Worm (Caenorhabditis elegans) whole organism, young adult: Measurements from ENCODE around the gene K11H12.6.

Source experiments
- B0035.1 ChIP-seq: sonication (generic microtip); optimal IDR thresholded peaks from 2 replicates; lab custom pipeline; 2016; ENCODE audit warnings: missing genetic modification characterization, mild to moderate bottlenecking, missing compliant biosample characterization, missing genotype, missing genetic modification reagents
- B0336.3 ChIP-seq: fragments of 200-800 bp; sonication (Bioruptor generic); IDR thresholded peaks from 2 replicates; pipeline ENCODE4 v1.3.6; 2022; ENCODE audit warnings: missing genetic modification characterization, missing compliant biosample characterization
- C17E4.6 ChIP-seq: fragments of 200-800 bp; sonication (Bioruptor generic); IDR thresholded peaks from 2 replicates; pipeline ENCODE4 v1.3.6; 2022; ENCODE audit warnings: missing genetic modification reagents, missing genetic modification characterization, missing compliant biosample characterization
- F23B12.7 ChIP-seq: sonication (generic microtip); optimal IDR thresholded peaks from 2 replicates; lab custom pipeline; 2017; ENCODE audit warnings: missing genetic modification characterization, mild to moderate bottlenecking, missing compliant biosample characterization, antibody characterized with exemption, moderate library complexity; ENCODE audit not compliant: insufficient read depth
- F57A8.1 ChIP-seq: fragments of 200-800 bp; sonication (Bioruptor generic); optimal IDR thresholded peaks from 2 replicates; lab custom pipeline; 2018; ENCODE audit warnings: mild to moderate bottlenecking, missing genetic modification characterization, moderate library complexity, missing compliant biosample characterization
- Y53F4B.3 ChIP-seq: fragments of 200-800 bp; sonication (Bioruptor generic); IDR thresholded peaks from 2 replicates; pipeline ENCODE4 v1.3.6; 2022; ENCODE audit warnings: missing genetic modification reagents, missing genetic modification characterization, missing compliant biosample characterization
- Y95B8A.8 ChIP-seq: fragments of 200-800 bp; sonication (Bioruptor generic); IDR thresholded peaks from 2 replicates; pipeline ENCODE4 v1.3.6; 2022; ENCODE audit warnings: missing genetic modification reagents, missing genetic modification characterization, missing compliant biosample characterization
- ZK185.1 ChIP-seq: sonication (generic microtip); optimal IDR thresholded peaks from 2 replicates; lab custom pipeline; 2016; ENCODE audit warnings: mild to moderate bottlenecking, missing genetic modification characterization, missing compliant biosample characterization; ENCODE audit not compliant: poor library complexity, severe bottlenecking
- ama-1 ChIP-seq, 3 experiments: fragments of 150-350 bp in 1 of 3; sonication (generic microtip) in 2 of 3; optimal IDR thresholded peaks; 2 replicates each; lab custom pipeline; 2014 to 2018; ENCODE audit warnings: missing biosample characterization in 2 of 3, missing genetic modification characterization in 2 of 3, missing genetic modification reagents in 2 of 3
- aptf-2 ChIP-seq: fragments of 200-800 bp; sonication (Bioruptor generic); conservative IDR thresholded peaks from 2 replicates; pipeline ENCODE4 v1.3.6; 2022; ENCODE audit warnings: missing genetic modification reagents, missing genetic modification characterization, missing compliant biosample characterization
- athp-1 ChIP-seq: sonication (generic microtip); optimal IDR thresholded peaks from 2 replicates; lab custom pipeline; 2017; ENCODE audit warnings: mild to moderate bottlenecking, missing genetic modification characterization, missing compliant biosample characterization
- ccch-3 ChIP-seq: fragments of 200-800 bp; sonication (Bioruptor generic); optimal IDR thresholded peaks from 2 replicates; lab custom pipeline; 2018; ENCODE audit warnings: mild to moderate bottlenecking, missing genetic modification characterization, missing compliant biosample characterization
- cebp-1 ChIP-seq, 2 experiments: fragments of 200-800 bp in 1 of 2; sonication (Bioruptor generic) in 1 of 2; sonication (generic microtip) in 1 of 2; IDR thresholded peaks in 1 of 2; optimal IDR thresholded peaks in 1 of 2; 2 replicates each; pipeline versions ENCODE4 v1.3.6 to Lab custom; 2017 to 2022; ENCODE audit warnings: missing compliant biosample characterization in 2 of 2, missing genetic modification characterization in 2 of 2, mild to moderate bottlenecking in 1 of 2, missing genetic modification reagents in 1 of 2, moderate library complexity in 1 of 2
- dox-1 ChIP-seq: fragments of 200-800 bp; sonication (Bioruptor generic); IDR thresholded peaks from 2 replicates; pipeline ENCODE4 v1.3.6; 2022; ENCODE audit warnings: missing genetic modification reagents, missing genetic modification characterization, missing compliant biosample characterization
- dpl-1 ChIP-seq: fragments of 150-350 bp; optimal IDR thresholded peaks from 2 replicates; lab custom pipeline; 2014; ENCODE audit warnings: missing biosample characterization, missing genetic modification reagents, missing genetic modification characterization
- ekl-4 ChIP-seq: fragments of 200-800 bp; sonication (Bioruptor generic); IDR thresholded peaks from 2 replicates; pipeline ENCODE4 v1.3.6; 2022; ENCODE audit warnings: missing genetic modification reagents, missing genetic modification characterization, missing compliant biosample characterization
- fkh-3 ChIP-seq: sonication (generic microtip); optimal IDR thresholded peaks from 2 replicates; lab custom pipeline; 2016; ENCODE audit warnings: mild to moderate bottlenecking, missing genetic modification characterization, missing compliant biosample characterization
- him-1 ChIP-seq: sonication (generic microtip); optimal IDR thresholded peaks from 2 replicates; lab custom pipeline; 2016; ENCODE audit warnings: missing genotype, missing genetic modification reagents, missing genetic modification characterization, missing compliant biosample characterization
- hmg-1.2 ChIP-seq: fragments of 200-800 bp; sonication (Bioruptor generic); IDR thresholded peaks from 2 replicates; pipeline ENCODE4 v1.3.6; 2022; ENCODE audit warnings: missing genetic modification reagents, missing genetic modification characterization, missing compliant biosample characterization
- hmg-20 ChIP-seq: fragments of 200-800 bp; sonication (Bioruptor generic); IDR thresholded peaks from 2 replicates; pipeline ENCODE4 v1.3.6; 2022; ENCODE audit warnings: missing genetic modification reagents, missing genetic modification characterization, missing compliant biosample characterization
- let-607 ChIP-seq, 2 experiments: fragments of 200-800 bp in 1 of 2; sonication (Bioruptor generic) in 1 of 2; sonication (generic microtip) in 1 of 2; optimal IDR thresholded peaks; 2 replicates each; lab custom pipeline; 2016 to 2018; ENCODE audit warnings: mild to moderate bottlenecking in 2 of 2, missing compliant biosample characterization in 2 of 2, missing genetic modification characterization in 2 of 2, moderate library complexity in 2 of 2, missing genotype in 1 of 2
- lin-26 ChIP-seq: fragments of 200-800 bp; sonication (Bioruptor generic); IDR thresholded peaks from 2 replicates; pipeline ENCODE4 v1.3.6; 2022; ENCODE audit warnings: missing genetic modification reagents, missing genetic modification characterization, missing compliant biosample characterization
- lin-40 ChIP-seq: sonication (generic microtip); optimal IDR thresholded peaks from 2 replicates; lab custom pipeline; 2016; ENCODE audit warnings: missing genetic modification characterization, mild to moderate bottlenecking, missing compliant biosample characterization, missing genotype, missing genetic modification reagents
- lsy-27 ChIP-seq: sonication (generic microtip); optimal IDR thresholded peaks from 2 replicates; lab custom pipeline; 2017; ENCODE audit warnings: missing genetic modification characterization, mild to moderate bottlenecking, missing compliant biosample characterization, antibody characterized with exemption, missing genotype, borderline replicate concordance; ENCODE audit not compliant: insufficient read depth
- mcd-1 ChIP-seq: fragments of 200-800 bp; sonication (Bioruptor generic); IDR thresholded peaks from 2 replicates; pipeline ENCODE4 v1.3.6; 2022; ENCODE audit warnings: missing genetic modification reagents, missing genetic modification characterization, missing compliant biosample characterization
- nfya-1 ChIP-seq: sonication (generic microtip); optimal IDR thresholded peaks from 2 replicates; lab custom pipeline; 2017; ENCODE audit warnings: antibody characterized with exemption, missing compliant biosample characterization, missing genetic modification characterization, borderline replicate concordance; ENCODE audit not compliant: insufficient read depth
- nfya-2 ChIP-seq: fragments of 200-800 bp; sonication (Bioruptor generic); IDR thresholded peaks from 2 replicates; pipeline ENCODE4 v1.3.6; 2022; ENCODE audit warnings: missing genetic modification reagents, missing genetic modification characterization, missing compliant biosample characterization
- nhr-80 ChIP-seq: sonication (generic microtip); optimal IDR thresholded peaks from 2 replicates; lab custom pipeline; 2016; ENCODE audit warnings: missing genetic modification characterization, missing compliant biosample characterization
- rcor-1 ChIP-seq: fragments of 200-800 bp; sonication (Bioruptor generic); IDR thresholded peaks from 2 replicates; pipeline ENCODE4 v1.3.6; 2022; ENCODE audit warnings: missing genetic modification reagents, missing genetic modification characterization, missing compliant biosample characterization
- repo-1 ChIP-seq: sonication (generic microtip); optimal IDR thresholded peaks from 2 replicates; lab custom pipeline; 2017; ENCODE audit warnings: mild to moderate bottlenecking, missing genetic modification characterization, missing compliant biosample characterization
- sea-2 ChIP-seq: fragments of 200-800 bp; sonication (Bioruptor generic); IDR thresholded peaks from 2 replicates; pipeline ENCODE4 v1.3.6; 2022; ENCODE audit warnings: missing genetic modification characterization, missing compliant biosample characterization
- snpc-1.1 ChIP-seq: sonication (generic microtip); optimal IDR thresholded peaks from 2 replicates; lab custom pipeline; 2017; ENCODE audit warnings: missing genetic modification characterization, mild to moderate bottlenecking, missing compliant biosample characterization, antibody characterized with exemption, moderate library complexity, missing genotype, missing genetic modification reagents; ENCODE audit not compliant: insufficient read depth
- snpc-1.3 ChIP-seq: sonication (generic microtip); optimal IDR thresholded peaks from 2 replicates; lab custom pipeline; 2017; ENCODE audit warnings: missing genetic modification characterization, mild to moderate bottlenecking, missing compliant biosample characterization, antibody characterized with exemption, moderate library complexity, missing genotype, missing genetic modification reagents; ENCODE audit not compliant: insufficient read depth
- somi-1 ChIP-seq: fragments of 200-800 bp; sonication (Bioruptor generic); optimal IDR thresholded peaks from 2 replicates; lab custom pipeline; 2018; ENCODE audit warnings: mild to moderate bottlenecking, missing genetic modification characterization, missing compliant biosample characterization
- sptf-2 ChIP-seq: fragments of 200-800 bp; sonication (Bioruptor generic); optimal IDR thresholded peaks from 2 replicates; lab custom pipeline; 2018; ENCODE audit warnings: mild to moderate bottlenecking, missing genetic modification characterization, missing compliant biosample characterization
- unc-62 ChIP-seq: fragments of 150-350 bp; optimal IDR thresholded peaks from 2 replicates; lab custom pipeline; 2014; ENCODE audit warnings: missing biosample characterization, missing genetic modification reagents, missing genetic modification characterization
- zfh-2 ChIP-seq: fragments of 200-800 bp; sonication (Bioruptor generic); conservative IDR thresholded peaks from 2 replicates; pipeline ENCODE4 v1.3.6; 2022; ENCODE audit warnings: missing genetic modification reagents, missing genetic modification characterization, missing compliant biosample characterization
- zim-3 ChIP-seq: sonication (generic microtip); optimal IDR thresholded peaks from 2 replicates; lab custom pipeline; 2017; ENCODE audit warnings: mild to moderate bottlenecking, missing genetic modification characterization, moderate library complexity, missing compliant biosample characterization
- ztf-6 ChIP-seq: fragments of 200-800 bp; sonication (Bioruptor generic); IDR thresholded peaks from 2 replicates; pipeline ENCODE4 v1.3.6; 2022; ENCODE audit warnings: missing genetic modification reagents, missing genetic modification characterization, missing compliant biosample characterization

K11H12.6 gene

DNA sequence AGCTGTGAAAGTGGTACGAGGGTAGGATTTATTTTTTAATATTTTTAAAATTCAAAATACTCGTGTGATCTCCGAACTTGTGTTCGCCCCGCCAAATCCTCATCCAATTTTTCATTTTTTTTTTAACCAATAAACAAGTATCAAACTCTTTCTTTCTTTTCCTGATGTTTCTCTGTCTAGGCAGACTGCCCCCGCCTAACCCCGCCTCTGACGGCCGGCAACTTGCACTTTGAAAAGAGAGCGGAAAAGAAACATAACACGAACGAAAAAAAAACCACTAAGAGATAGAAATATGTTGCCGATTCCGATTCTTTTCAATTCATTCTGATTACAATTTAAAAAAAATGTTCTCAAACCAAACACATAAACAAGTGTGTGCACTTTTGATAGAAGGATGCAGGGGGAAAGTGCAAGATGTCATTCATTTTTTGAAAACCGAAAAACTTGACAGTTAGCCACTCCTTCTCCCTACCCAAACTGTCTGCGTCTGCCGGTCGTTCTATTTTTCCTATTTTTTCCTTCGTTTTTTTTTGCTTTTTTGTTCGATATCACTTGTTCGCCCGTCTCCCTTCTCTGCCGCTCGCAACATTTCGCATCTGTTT, 41.0 kb upstream of the K11H12.6 start (continued):
- TF ChIP-seq cebp-1 (GFP tag; IDR thresholded peaks at IDR 0.05; lab: Robert Waterston, UW) (no peak), cebp-1 (tag; optimal IDR thresholded peaks at IDR 0.05; lab: Kevin White, UChicago) (peak; percentile 27), F57A8.1 (GFP tag; lab: Kevin White, UChicago) (no peak), B0035.1 (tag; lab: Kevin White, UChicago) (no peak), zfh-2 (no peak), fkh-3 (tag; lab: Kevin White, UChicago) (no peak), Y95B8A.8 (GFP tag; lab: Robert Waterston, UW) (no peak), lin-40 (peak; percentile 53), ccch-3 (GFP tag; lab: Kevin White, UChicago) (no peak), F23B12.7 (tag; lab: Kevin White, UChicago) (no peak), ztf-6 (GFP tag; lab: Robert Waterston, UW) (no peak), ama-1 (optimal IDR thresholded peaks at IDR 0.05; lab: Kevin White, UChicago) (no peak), ama-1 (GFP tag; optimal IDR thresholded peaks at IDR 0.05; lab: Kevin White, UChicago) (no peak), lsy-27 (no peak), unc-62 (GFP tag; lab: Kevin White, UChicago) (peak; percentile 81), sea-2 (GFP tag; lab: Robert Waterston, UW) (no peak), nfya-1 (tag; lab: Kevin White, UChicago) (no peak), sptf-2 (GFP tag; lab: Kevin White, UChicago) (no peak), dox-1 (peak; percentile 40; the same call in 1 of the 2 replicates), Y53F4B.3 (GFP tag; lab: Robert Waterston, UW) (no peak), ekl-4 (GFP tag; lab: Robert Waterston, UW) (no peak), let-607 (tag; optimal IDR thresholded peaks at IDR 0.05; lab: Kevin White, UChicago) (no peak), B0336.3 (no peak; the same call in 1 of the 2 replicates), nhr-80 (tag; lab: Kevin White, UChicago) (peak; percentile 86)

DNA sequence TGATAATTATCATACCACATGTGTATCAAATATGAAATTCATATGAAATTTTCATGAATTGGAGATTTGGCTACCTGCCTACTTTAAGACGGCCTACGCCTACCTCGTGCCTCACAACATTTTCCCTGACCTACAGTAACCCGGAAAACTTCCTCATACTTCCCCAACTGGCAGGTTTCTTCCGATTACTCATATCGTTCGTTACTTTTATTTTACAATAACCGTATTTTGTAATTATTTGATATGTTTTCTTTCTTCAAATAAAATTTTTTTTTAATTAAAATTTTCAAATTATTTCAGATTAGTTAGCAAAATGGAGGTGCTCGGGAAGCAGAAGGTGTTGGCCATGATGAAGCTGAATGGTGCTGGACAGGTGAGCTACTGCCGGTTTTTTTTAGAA, 39.9 kb upstream of the K11H12.6 start, which contains the start of gene nhr-76:
Gene nhr-76 (plus strand): TSS at position 301 of the 400 bp plus-strand sequence.
- TF ChIP-seq him-1 (tag; lab: Kevin White, UChicago) (no peak), repo-1 (no peak), rcor-1 (GFP tag; lab: Robert Waterston, UW) (no peak), zim-3 (tag; lab: Kevin White, UChicago) (no peak), Y95B8A.8 (GFP tag; lab: Robert Waterston, UW) (no peak), aptf-2 (no peak), dpl-1 (GFP tag; lab: Kevin White, UChicago) (no peak), lin-26 (GFP tag; lab: Robert Waterston, UW) (no peak), mcd-1 (GFP tag; lab: Robert Waterston, UW) (no peak), ZK185.1 (tag; lab: Kevin White, UChicago) (no peak), hmg-1.2 (GFP tag; lab: Robert Waterston, UW) (no peak)

DNA sequence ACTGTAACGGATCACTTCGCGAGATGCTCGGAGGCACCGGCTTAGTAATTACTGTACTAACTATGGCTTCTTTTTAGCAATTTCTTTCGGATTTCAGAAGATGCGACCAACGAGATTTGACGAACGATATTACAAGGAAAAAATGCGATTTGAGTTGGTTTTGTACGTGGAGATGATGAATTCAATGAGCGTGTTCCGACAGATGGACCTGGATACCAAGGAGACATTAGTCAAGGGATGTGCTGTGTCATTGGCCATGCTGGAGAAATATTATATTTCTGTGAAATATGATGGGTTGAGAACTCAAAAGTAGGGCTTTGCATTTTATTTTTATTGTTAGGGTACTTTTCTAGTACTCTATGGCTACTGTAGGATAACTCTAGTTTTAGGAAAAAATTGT, 36.5 kb upstream of the K11H12.6 start:
- no peak for TF ChIP-seq hmg-20 (GFP tag; lab: Robert Waterston, UW)
- TF ChIP-seq fkh-3 (tag; lab: Kevin White, UChicago): no peak
- TF ChIP-seq somi-1 (GFP tag; lab: Kevin White, UChicago): no peak
- no peak for TF ChIP-seq lin-26 (GFP tag; lab: Robert Waterston, UW)
- TF ChIP-seq snpc-1.3 (tag; lab: Kevin White, UChicago): no peak
- TF ChIP-seq athp-1 (tag; lab: Kevin White, UChicago): no peak
- no peak for TF ChIP-seq C17E4.6 (GFP tag; lab: Robert Waterston, UW)
- TF ChIP-seq snpc-1.1 (tag; lab: Kevin White, UChicago): no peak
- no peak for TF ChIP-seq F57A8.1 (GFP tag; lab: Kevin White, UChicago)
- TF ChIP-seq nfya-2 (GFP tag; lab: Robert Waterston, UW): no peak
